Fruit fly (Drosophila melanogaster) whole organism, adult: Measurements from ENCODE around the gene CG14687.

Experiments used
- CG33017 ChIP-seq: fragments of 200-800 bp; sonication (Bioruptor generic); optimal IDR thresholded peaks from 2 replicates; lab custom pipeline; 2018; ENCODE audit warnings: missing biosample characterization, mild to moderate bottlenecking, missing genetic modification characterization, moderate library complexity
- Crg-1 ChIP-seq: fragments of 200-800 bp; sonication (Bioruptor generic); optimal IDR thresholded peaks from 2 replicates; lab custom pipeline; 2016; ENCODE audit warnings: missing biosample characterization, missing genetic modification characterization
- Mnt ChIP-seq: fragments of 200-800 bp; sonication (Bioruptor generic); optimal IDR thresholded peaks from 2 replicates; lab custom pipeline; 2016; ENCODE audit warnings: missing biosample characterization, mild to moderate bottlenecking, missing genetic modification characterization
- kay ChIP-seq: fragments of 200-800 bp; sonication (Bioruptor generic); peaks from one replicate; lab custom pipeline; 2016; ENCODE audit warnings: missing biosample characterization, missing genetic modification characterization, borderline replicate concordance

DNA sequence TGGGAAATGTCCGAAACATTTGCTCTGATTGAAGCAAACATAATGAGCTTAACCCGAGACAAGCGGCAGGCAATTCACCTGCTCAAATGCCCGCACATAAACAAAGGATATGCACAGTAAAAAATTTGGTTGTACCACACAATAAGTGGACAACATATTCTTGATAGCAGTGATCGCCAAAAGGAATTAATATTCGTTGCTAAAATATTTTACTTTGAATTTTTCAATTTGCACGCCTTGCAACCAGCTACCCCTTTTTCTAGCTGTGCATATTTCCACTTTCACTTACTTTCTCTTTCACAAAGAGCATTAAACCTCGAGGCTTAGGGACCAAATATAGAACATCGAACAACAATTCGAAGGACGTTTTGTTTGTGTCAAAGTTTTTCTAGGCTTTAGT is 45.1 kb upstream of the CG14687 start:
- no peak for TF ChIP-seq kay
- no peak for TF ChIP-seq Crg-1 (GFP tag; lab: Kevin White, UChicago)
- TF ChIP-seq Mnt (GFP tag; lab: Kevin White, UChicago) = no peak
- no peak for TF ChIP-seq CG33017 (tag; lab: Kevin White, UChicago)
